Fruit fly (Drosophila melanogaster): ENCODE data around the gene hb.

The hb gene

DNA sequence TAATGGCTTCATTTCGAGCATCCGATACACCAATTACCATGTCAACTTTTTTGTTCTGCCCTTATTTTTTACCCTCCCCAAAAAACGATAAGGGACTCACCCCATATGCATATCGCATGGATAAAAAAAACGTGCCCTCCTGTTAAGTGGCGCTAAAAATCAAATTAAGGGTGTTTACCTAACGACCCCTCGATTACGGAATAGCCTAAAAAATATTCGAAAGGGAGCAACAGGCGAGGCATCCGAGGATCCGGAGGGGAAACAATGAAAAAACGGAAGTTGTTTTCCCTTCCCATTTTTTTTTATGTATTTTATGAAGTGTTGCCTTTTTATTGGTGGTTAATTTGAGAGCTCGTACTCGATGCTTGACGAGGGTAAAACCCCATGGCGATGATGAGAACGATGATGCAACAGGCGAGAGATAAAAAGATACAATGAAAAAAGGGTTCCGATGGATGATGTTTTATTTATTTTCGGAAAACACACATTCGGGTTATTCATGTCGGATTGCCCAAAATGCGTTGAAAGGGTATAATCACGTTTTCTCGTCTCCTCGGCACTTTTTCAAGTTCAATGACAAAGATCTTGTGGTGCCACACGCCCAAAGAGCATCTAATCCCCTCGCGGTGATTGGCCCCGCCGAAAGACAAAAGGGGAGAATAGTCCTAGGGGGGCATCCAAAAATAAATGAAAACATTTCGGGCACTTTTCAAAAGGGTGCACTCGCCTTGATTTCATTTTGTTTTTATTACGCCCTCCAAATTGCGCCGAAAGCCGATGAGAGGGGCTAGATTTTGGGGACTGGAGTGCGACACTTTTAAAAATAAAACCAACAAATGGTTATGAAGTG, 13.1 kb downstream of the hb start, which contains the start of gene CG44227:
TSS of gene CG44227 (minus strand) at position 849 of the 850 bp plus-strand sequence.
- TF ChIP-seq ara (GFP tag; IDR thresholded peaks at IDR 0.05) (no peak), gsb-n (tag; optimal IDR thresholded peaks at IDR 0.05) (peak; percentile 47), CG6689 (GFP tag; IDR thresholded peaks at IDR 0.05) (no peak), D19A (tag; optimal IDR thresholded peaks at IDR 0.05) (peak; percentile 68), pros (GFP tag; optimal IDR thresholded peaks at IDR 0.05) (peak; percentile 32), CG2875 (GFP tag; optimal IDR thresholded peaks at IDR 0.05) (no peak), scrt (GFP tag; optimal IDR thresholded peaks at IDR 0.05) (peak; percentile 80), HmgZ (tag; optimal IDR thresholded peaks at IDR 0.05) (no peak), gsb (GFP tag; IDR thresholded peaks at IDR 0.05) (no peak), z (GFP tag; IDR thresholded peaks at IDR 0.05) (peak; percentile 26; the same call in 1 of the 3 replicates), Pdp1 (GFP tag; optimal IDR thresholded peaks at IDR 0.05) (peak in 1 of 2 experiments; percentile 10), CG13287 (GFP tag; IDR thresholded peaks at IDR 0.05; ENCODE audit: partially characterized antibody) (no peak), Gug (GFP tag; IDR thresholded peaks at IDR 0.05) (no peak), Xbp1 (GFP tag; optimal IDR thresholded peaks at IDR 0.05) (no peak), CG8290 (GFP tag; optimal IDR thresholded peaks at IDR 0.05) (no peak), CG8290 (tag; optimal IDR thresholded peaks at IDR 0.05) (no peak), CG9609 (GFP tag; optimal IDR thresholded peaks at IDR 0.05) (no peak), gro (GFP tag; optimal IDR thresholded peaks at IDR 0.05) (no peak), Nf-YB (GFP tag; optimal IDR thresholded peaks at IDR 0.05) (peak; percentile 90), Jarid2 (GFP tag; optimal IDR thresholded peaks at IDR 0.05) (no peak), CG3726 (GFP tag; IDR thresholded peaks at IDR 0.05) (no peak), zf30C (GFP tag; optimal IDR thresholded peaks at IDR 0.05) (no peak), bowl (GFP tag; IDR thresholded peaks at IDR 0.05) (no peak), sens (GFP tag) (peak; percentile 67), CG9817 (tag; optimal IDR thresholded peaks at IDR 0.05) (no peak), tll (GFP tag; optimal IDR thresholded peaks at IDR 0.05) (peak in 1 of 2 experiments; percentile 26), ttk (GFP tag; IDR thresholded peaks at IDR 0.05) (no peak), CG17912 (GFP tag; optimal IDR thresholded peaks at IDR 0.05) (no peak), grn (GFP tag; optimal IDR thresholded peaks at IDR 0.05) (peak; percentile 3), Kr (GFP tag; optimal IDR thresholded peaks at IDR 0.05) (peak; percentile 95), ash1 (GFP tag; optimal IDR thresholded peaks at IDR 0.05) (no peak), vvl (GFP tag; IDR thresholded peaks at IDR 0.05) (no peak), Nf-YC (tag; optimal IDR thresholded peaks at IDR 0.05) (peak; percentile 49), CG18599 (GFP tag; optimal IDR thresholded peaks at IDR 0.05) (no peak), pnt (GFP tag; optimal IDR thresholded peaks at IDR 0.05) (no peak), sqz (GFP tag; optimal IDR thresholded peaks at IDR 0.05) (peak; percentile 97), klu (GFP tag; IDR thresholded peaks at IDR 0.05) (no peak), dati (GFP tag; IDR thresholded peaks at IDR 0.05) (no peak), Tbp (GFP tag; optimal IDR thresholded peaks at IDR 0.05) (no peak)

DNA sequence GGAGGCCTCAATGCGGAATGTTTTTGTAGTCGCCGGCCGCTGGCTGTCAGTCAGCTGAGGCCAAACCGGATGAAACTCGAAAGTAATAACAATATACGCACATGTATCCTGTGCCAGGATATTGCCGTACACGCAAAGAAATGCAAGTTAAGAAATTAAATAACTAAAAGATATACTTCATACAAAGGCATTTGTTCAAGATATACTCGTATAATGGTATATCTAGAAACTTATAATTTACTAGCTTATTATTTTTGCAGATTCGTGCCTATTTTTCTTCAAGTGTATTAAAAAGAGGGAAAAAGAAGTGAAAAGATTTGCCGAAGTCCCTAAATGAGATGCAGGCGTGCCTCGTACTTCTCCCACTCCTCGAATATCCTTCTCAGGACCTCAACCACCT, 14.3 kb downstream of the hb start:
- no peak for TF ChIP-seq CG12104 (GFP tag; optimal IDR thresholded peaks at IDR 0.05)
- no peak for TF ChIP-seq CG32767 (GFP tag; IDR thresholded peaks at IDR 0.05)
- peak; percentile 88 for TF ChIP-seq zen (tag; optimal IDR thresholded peaks at IDR 0.05)
- TF ChIP-seq ham (GFP tag; IDR thresholded peaks at IDR 0.05): no peak
- TF ChIP-seq fu2 (GFP tag; optimal IDR thresholded peaks at IDR 0.05): no peak
- TF ChIP-seq CG10267 (tag; optimal IDR thresholded peaks at IDR 0.05): peak; percentile 3
- no peak for TF ChIP-seq CG10321 (GFP tag; IDR thresholded peaks at IDR 0.05)
- TF ChIP-seq Ravus (GFP tag; IDR thresholded peaks at IDR 0.05): no peak
- TF ChIP-seq Sox100B (GFP tag; optimal IDR thresholded peaks at IDR 0.05): no peak
- TF ChIP-seq CG10462 (GFP tag; optimal IDR thresholded peaks at IDR 0.05): no peak
- no peak for TF ChIP-seq CG7987 (GFP tag; optimal IDR thresholded peaks at IDR 0.05)
- no peak for TF ChIP-seq repo (GFP tag; optimal IDR thresholded peaks at IDR 0.05)
- no peak for TF ChIP-seq CG1602 (GFP tag; optimal IDR thresholded peaks at IDR 0.05)
- TF ChIP-seq Rfx (GFP tag; IDR thresholded peaks at IDR 0.05): no peak

Measured in whole organism, embryonic.